Fruit fly (Drosophila melanogaster): ENCODE data around the gene CG46459.
A peak's percentile ranks its signal among the peaks of the same experiment; 100 is the strongest.

CG46459 gene

DNA sequence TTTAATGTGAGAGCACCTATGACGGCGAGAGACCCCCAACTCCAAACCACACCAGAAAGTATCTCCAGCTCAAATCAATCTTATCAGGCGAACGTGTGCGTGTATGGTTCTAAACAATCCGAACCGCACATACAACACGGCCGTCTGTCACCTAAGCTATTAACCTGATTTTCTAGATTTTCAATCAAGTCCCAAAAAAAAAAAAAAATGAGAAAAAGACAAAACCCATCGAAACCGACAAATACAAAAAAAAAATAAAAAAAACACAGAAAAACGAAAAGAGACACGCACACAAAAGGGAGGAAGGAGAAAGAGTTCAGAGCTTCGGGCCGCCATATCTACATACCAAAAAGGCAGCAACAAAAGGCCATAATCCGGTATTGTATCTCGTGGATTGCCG lies 39.9 kb upstream of the CG46459 start:
- TF ChIP-seq fd96Ca (GFP tag; IDR thresholded peaks at IDR 0.05) (no peak), Pif1A (GFP tag; optimal IDR thresholded peaks at IDR 0.05) (no peak), CG15710 (tag; optimal IDR thresholded peaks at IDR 0.05) (no peak), D1 (tag; optimal IDR thresholded peaks at IDR 0.05) (no peak)

DNA sequence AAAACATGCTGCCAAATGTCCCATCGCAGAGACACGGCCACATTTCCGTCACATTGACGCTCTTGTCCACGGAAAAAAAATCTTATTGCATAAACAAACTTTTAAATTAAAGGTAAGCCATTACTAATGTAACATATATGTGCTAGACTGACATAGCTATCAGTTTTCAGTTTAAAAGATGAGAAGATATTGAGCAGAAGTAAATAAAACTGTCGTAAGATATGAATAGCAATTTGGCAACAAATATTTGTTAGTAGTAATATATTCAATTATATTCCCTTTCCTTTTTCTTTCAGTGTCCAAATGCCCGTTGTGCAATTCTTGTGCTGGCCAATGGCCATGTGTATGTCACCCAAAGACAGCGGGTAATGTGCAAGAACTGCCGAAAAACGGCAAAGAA lies 37.7 kb upstream of the CG46459 start:
- TF ChIP-seq Pif1B (GFP tag; optimal IDR thresholded peaks at IDR 0.05) (no peak), CG9948 (tag; optimal IDR thresholded peaks at IDR 0.05) (no peak), CG8301 (tag; optimal IDR thresholded peaks at IDR 0.05) (no peak)

DNA sequence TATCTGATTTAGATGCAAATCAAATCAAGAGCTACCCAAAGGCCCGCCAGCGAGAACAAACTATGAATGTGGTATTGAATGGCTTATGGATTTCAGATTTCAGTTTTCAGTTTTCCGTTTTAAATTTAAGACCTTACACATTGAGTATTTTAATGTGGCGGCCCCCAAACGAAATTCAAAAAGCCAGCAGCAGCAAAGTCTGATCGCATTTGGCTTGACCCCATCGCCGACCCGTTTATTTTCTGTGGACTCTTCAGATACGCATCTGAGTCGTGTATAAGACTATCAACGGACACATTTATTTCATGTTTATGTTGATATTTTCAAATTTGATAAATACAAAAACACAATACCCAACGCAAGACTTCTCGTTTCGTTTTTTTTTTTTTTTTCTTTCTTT lies 36.9 kb upstream of the CG46459 start:
- TF ChIP-seq CG12605 (GFP tag; IDR thresholded peaks at IDR 0.05) (no peak), fd96Ca (GFP tag; IDR thresholded peaks at IDR 0.05) (no peak), CG10348 (GFP tag; IDR thresholded peaks at IDR 0.05) (no peak), CG8159 (tag; optimal IDR thresholded peaks at IDR 0.05) (no peak), CG32121 (GFP tag; IDR thresholded peaks at IDR 0.05) (no peak), Pif1A (GFP tag; optimal IDR thresholded peaks at IDR 0.05) (no peak), Pif1B (GFP tag; optimal IDR thresholded peaks at IDR 0.05) (no peak), CG14655 (GFP tag; optimal IDR thresholded peaks at IDR 0.05) (no peak), rn (GFP tag; IDR thresholded peaks at IDR 0.05) (no peak), CG9948 (tag; optimal IDR thresholded peaks at IDR 0.05) (no peak), CG8301 (tag; optimal IDR thresholded peaks at IDR 0.05) (no peak), CG13204 (GFP tag; optimal IDR thresholded peaks at IDR 0.05) (no peak), EcR (GFP tag; optimal IDR thresholded peaks at IDR 0.05) (no peak), CG15710 (tag; optimal IDR thresholded peaks at IDR 0.05) (no peak), CG17806 (tag; optimal IDR thresholded peaks at IDR 0.05) (no peak), CG4496 (GFP tag; IDR thresholded peaks at IDR 0.05) (no peak), gl (tag; optimal IDR thresholded peaks at IDR 0.05) (no peak), D1 (tag; optimal IDR thresholded peaks at IDR 0.05) (no peak), Ets98B (GFP tag; IDR thresholded peaks at IDR 0.05) (no peak), Snoo (tag; optimal IDR thresholded peaks at IDR 0.05) (no peak)

DNA sequence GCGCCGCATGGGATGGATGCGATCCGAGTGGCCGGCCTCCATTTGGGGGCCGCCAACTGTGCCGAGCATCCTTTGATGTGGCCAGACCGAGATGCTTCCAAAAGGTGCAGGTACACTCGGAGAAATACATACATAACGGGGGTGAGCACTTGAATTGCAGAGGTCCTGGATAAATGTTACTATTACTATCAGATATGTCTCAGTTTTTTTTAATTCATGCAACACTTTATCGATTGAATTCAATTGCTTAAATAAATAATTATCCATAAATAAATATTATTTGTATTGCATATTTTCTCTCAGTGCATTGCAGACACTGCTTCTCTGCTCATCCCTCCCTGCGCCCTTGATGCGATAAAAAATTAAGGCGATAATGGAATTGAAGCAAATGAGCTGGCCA lies 35.3 kb upstream of the CG46459 start:
- TF ChIP-seq gl (tag; optimal IDR thresholded peaks at IDR 0.05) (peak; percentile 43), Pif1A (GFP tag; optimal IDR thresholded peaks at IDR 0.05) (peak; percentile 48), CG17806 (tag; optimal IDR thresholded peaks at IDR 0.05) (peak; percentile 76), CG34367 (tag; optimal IDR thresholded peaks at IDR 0.05) (peak; percentile 72), CG4496 (GFP tag; IDR thresholded peaks at IDR 0.05) (peak; percentile 51; the same call in 1 of the 3 replicates), CG32121 (GFP tag; IDR thresholded peaks at IDR 0.05) (no peak), CG14655 (GFP tag; optimal IDR thresholded peaks at IDR 0.05) (peak; percentile 38), CG15710 (tag; optimal IDR thresholded peaks at IDR 0.05) (peak; percentile 74), Pif1B (GFP tag; optimal IDR thresholded peaks at IDR 0.05) (peak; percentile 57), CG8301 (tag; optimal IDR thresholded peaks at IDR 0.05) (peak; percentile 11), CG12605 (GFP tag; IDR thresholded peaks at IDR 0.05) (peak; percentile 10; the same call in 1 of the 2 replicates), CG9948 (tag; optimal IDR thresholded peaks at IDR 0.05) (peak; percentile 75), CG8159 (tag; optimal IDR thresholded peaks at IDR 0.05) (peak; percentile 87), Snoo (tag; optimal IDR thresholded peaks at IDR 0.05) (peak; percentile 53), rn (GFP tag; IDR thresholded peaks at IDR 0.05) (0 out of 2 replicates have a peak, but pooled peaks have one; percentile 6), CG10348 (GFP tag; IDR thresholded peaks at IDR 0.05) (no peak), EcR (GFP tag; optimal IDR thresholded peaks at IDR 0.05) (no peak), fd96Ca (GFP tag; IDR thresholded peaks at IDR 0.05) (no peak)

DNA sequence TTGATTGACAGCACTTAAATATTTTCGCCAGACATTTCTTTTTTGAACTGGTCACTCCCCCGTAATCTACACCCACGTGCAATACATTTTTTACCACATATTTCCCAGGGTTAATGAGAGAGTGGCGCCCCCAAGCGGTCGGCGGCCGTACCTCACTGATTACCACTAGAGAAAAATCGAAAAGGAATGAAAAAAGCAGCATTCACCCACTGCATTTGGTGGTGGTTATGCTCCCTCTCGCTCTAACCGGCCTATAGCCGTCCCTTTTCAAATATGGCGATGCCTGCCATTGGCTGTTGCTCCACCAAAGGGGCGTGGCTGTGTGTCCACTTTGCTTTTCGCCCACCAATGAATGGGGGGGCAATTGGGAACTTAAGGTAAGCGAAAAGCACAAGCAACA lies 31.5 kb upstream of the CG46459 start:
- TF ChIP-seq Snoo (tag; optimal IDR thresholded peaks at IDR 0.05): no peak
- peak; percentile 59 for TF ChIP-seq CG13204 (GFP tag; optimal IDR thresholded peaks at IDR 0.05)
- TF ChIP-seq CG10348 (GFP tag; IDR thresholded peaks at IDR 0.05): no peak
- no peak for TF ChIP-seq CG9948 (tag; optimal IDR thresholded peaks at IDR 0.05)
- TF ChIP-seq CG8301 (tag; optimal IDR thresholded peaks at IDR 0.05): peak; percentile 47
- TF ChIP-seq CG15710 (tag; optimal IDR thresholded peaks at IDR 0.05): peak; percentile 34
- TF ChIP-seq fd96Ca (GFP tag; IDR thresholded peaks at IDR 0.05): peak; percentile 80
- TF ChIP-seq Pif1A (GFP tag; optimal IDR thresholded peaks at IDR 0.05): peak; percentile 60
- TF ChIP-seq Ets98B (GFP tag; IDR thresholded peaks at IDR 0.05): peak; percentile 79
- peak; percentile 69 for TF ChIP-seq rn (GFP tag; IDR thresholded peaks at IDR 0.05)
- peak; percentile 71 for TF ChIP-seq CG12605 (GFP tag; IDR thresholded peaks at IDR 0.05)
- peak; percentile 63 for TF ChIP-seq gl (tag; optimal IDR thresholded peaks at IDR 0.05)
- peak; percentile 8 for TF ChIP-seq CG17806 (tag; optimal IDR thresholded peaks at IDR 0.05)
- TF ChIP-seq CG4496 (GFP tag; IDR thresholded peaks at IDR 0.05): peak; percentile 83
- TF ChIP-seq CG8159 (tag; optimal IDR thresholded peaks at IDR 0.05): peak; percentile 39
- peak; percentile 61 for TF ChIP-seq CG14655 (GFP tag; optimal IDR thresholded peaks at IDR 0.05)
- no peak for TF ChIP-seq Pif1B (GFP tag; optimal IDR thresholded peaks at IDR 0.05)
- no peak for TF ChIP-seq EcR (GFP tag; optimal IDR thresholded peaks at IDR 0.05)
- peak; percentile 82 for TF ChIP-seq CG32121 (GFP tag; IDR thresholded peaks at IDR 0.05)
- TF ChIP-seq CG34367 (tag; optimal IDR thresholded peaks at IDR 0.05): peak; percentile 61
- TF ChIP-seq D1 (tag; optimal IDR thresholded peaks at IDR 0.05): peak; percentile 53

DNA sequence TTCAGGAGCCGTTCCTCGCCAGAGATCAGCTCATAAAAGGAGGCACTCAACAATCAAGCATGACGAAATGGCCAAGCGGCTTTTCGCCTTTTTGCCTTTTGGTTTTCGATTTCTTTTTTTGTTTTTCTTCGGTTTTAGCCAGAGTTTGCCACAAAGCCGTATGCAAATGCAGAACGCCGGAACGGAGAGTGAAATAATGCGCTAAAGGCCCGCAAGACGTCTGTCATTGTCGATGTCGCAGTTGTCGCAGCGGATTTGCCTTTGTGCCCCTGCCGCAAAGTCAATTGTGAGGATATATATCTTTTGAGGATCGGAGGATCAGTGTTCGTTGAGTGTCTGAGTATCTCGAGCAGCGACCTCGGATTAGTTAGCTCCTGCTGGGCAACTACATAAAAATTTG lies 28.5 kb upstream of the CG46459 start:
- TF ChIP-seq CG10348 (GFP tag; IDR thresholded peaks at IDR 0.05) (no peak), CG8301 (tag; optimal IDR thresholded peaks at IDR 0.05) (no peak), CG17806 (tag; optimal IDR thresholded peaks at IDR 0.05) (no peak), rn (GFP tag; IDR thresholded peaks at IDR 0.05) (no peak), CG12605 (GFP tag; IDR thresholded peaks at IDR 0.05) (no peak), Ets98B (GFP tag; IDR thresholded peaks at IDR 0.05) (no peak), Snoo (tag; optimal IDR thresholded peaks at IDR 0.05) (no peak), CG13204 (GFP tag; optimal IDR thresholded peaks at IDR 0.05) (no peak), CG4496 (GFP tag; IDR thresholded peaks at IDR 0.05) (no peak), gl (tag; optimal IDR thresholded peaks at IDR 0.05) (no peak), EcR (GFP tag; optimal IDR thresholded peaks at IDR 0.05) (no peak), CG32121 (GFP tag; IDR thresholded peaks at IDR 0.05) (no peak), Pif1A (GFP tag; optimal IDR thresholded peaks at IDR 0.05) (no peak), Pif1B (GFP tag; optimal IDR thresholded peaks at IDR 0.05) (no peak), CG34367 (tag; optimal IDR thresholded peaks at IDR 0.05) (no peak), fd96Ca (GFP tag; IDR thresholded peaks at IDR 0.05) (no peak), CG8159 (tag; optimal IDR thresholded peaks at IDR 0.05) (no peak), CG14655 (GFP tag; optimal IDR thresholded peaks at IDR 0.05) (no peak)

Measured in whole organism, pupa.